Worm (Caenorhabditis elegans): Measurements from ENCODE around the gene Y105C5A.1.
"Not testable (repeated sequence)": the region's sequence is repeated elsewhere in the genome, so short reads cannot be mapped to it uniquely, and the experiment has no call there.

The Y105C5A.1 gene

ce11 chrIV:15590397-15590796 lies 26.2 kb upstream of the Y105C5A.1 start, which contains the start of gene abu-5:
Gene abu-5, plus strand, starts transcription at chrIV:15590697.
- TF ChIP-seq unc-39 (tag; optimal IDR thresholded peaks at IDR 0.05); elt-1 (tag; optimal IDR thresholded peaks at IDR 0.05; ENCODE audit: borderline replicate concordance, insufficient read depth); flh-1 (GFP tag; optimal IDR thresholded peaks at IDR 0.05): not testable (repeated sequence)

- TF ChIP-seq blmp-1 (tag; optimal IDR thresholded peaks at IDR 0.05): no peak
- TF ChIP-seq nhr-237 (tag; optimal IDR thresholded peaks at IDR 0.05): no peak
- no peak for TF ChIP-seq nhr-28 (tag; optimal IDR thresholded peaks at IDR 0.05)
- TF ChIP-seq ceh-83 (GFP tag; optimal IDR thresholded peaks at IDR 0.05): no peak
- no peak for TF ChIP-seq ceh-39 (tag; optimal IDR thresholded peaks at IDR 0.05)
- TF ChIP-seq nhr-2 (tag; optimal IDR thresholded peaks at IDR 0.05): no peak
- TF ChIP-seq ces-1 (GFP tag; optimal IDR thresholded peaks at IDR 0.05): no peak
- no peak for TF ChIP-seq elt-3 (tag; optimal IDR thresholded peaks at IDR 0.05)
- no peak for TF ChIP-seq bed-3 (GFP tag; optimal IDR thresholded peaks at IDR 0.05)
- no peak for TF ChIP-seq lin-32 (GFP tag; optimal IDR thresholded peaks at IDR 0.05)
These were observed 24.7 kb upstream of the Y105C5A.1 start for ce11 chrIV:15588879-15589278.

- TF ChIP-seq blmp-1 (tag; optimal IDR thresholded peaks at IDR 0.05) (no peak), ztf-11 (tag; optimal IDR thresholded peaks at IDR 0.05) (no peak), lin-13 (tag; optimal IDR thresholded peaks at IDR 0.05) (no peak), nhr-2 (tag; optimal IDR thresholded peaks at IDR 0.05) (no peak), sem-2 (GFP tag; optimal IDR thresholded peaks at IDR 0.05) (no peak), mls-2 (tag; optimal IDR thresholded peaks at IDR 0.05) (no peak), zip-8 (tag; optimal IDR thresholded peaks at IDR 0.05) (no peak), unc-62 (GFP tag; optimal IDR thresholded peaks at IDR 0.05) (no peak), unc-39 (tag; optimal IDR thresholded peaks at IDR 0.05) (no peak), ces-1 (GFP tag; optimal IDR thresholded peaks at IDR 0.05) (no peak), ceh-83 (GFP tag; optimal IDR thresholded peaks at IDR 0.05) (no peak), lin-32 (GFP tag; optimal IDR thresholded peaks at IDR 0.05) (no peak), sptf-1 (tag; optimal IDR thresholded peaks at IDR 0.05) (no peak)
These were observed 19.4 kb upstream of the Y105C5A.1 start, which contains the start of gene Y105C5A.508 for ce11 chrIV:15583620-15584019. Gene Y105C5A.508, plus strand, starts transcription at chrIV:15583920.

ce11 chrIV:15578786-15579185 lies 14.6 kb upstream of the Y105C5A.1 start, which contains the start of gene pqn-76:
Gene pqn-76, plus strand, starts transcription at chrIV:15579086.
- not testable (repeated sequence) for TF ChIP-seq tbx-8 (GFP tag; optimal IDR thresholded peaks at IDR 0.05); sem-2 (GFP tag; optimal IDR thresholded peaks at IDR 0.05); elt-1 (tag; optimal IDR thresholded peaks at IDR 0.05; ENCODE audit: borderline replicate concordance, insufficient read depth)

- peak; percentile 69 for TF ChIP-seq hlh-1 (tag; optimal IDR thresholded peaks at IDR 0.05)
- peak; percentile 2 for TF ChIP-seq pha-4 (tag; optimal IDR thresholded peaks at IDR 0.05)
- peak; percentile 57 for TF ChIP-seq cnd-1 (tag; optimal IDR thresholded peaks at IDR 0.05)
- peak; percentile 28 for TF ChIP-seq ces-1 (GFP tag; optimal IDR thresholded peaks at IDR 0.05)
- TF ChIP-seq elt-1 (tag; optimal IDR thresholded peaks at IDR 0.05; ENCODE audit: borderline replicate concordance, insufficient read depth): no peak
- no peak for TF ChIP-seq drap-1 (GFP tag; optimal IDR thresholded peaks at IDR 0.05)
- peak; percentile 34 for TF ChIP-seq mep-1 (tag; optimal IDR thresholded peaks at IDR 0.05)
- TF ChIP-seq lin-32 (GFP tag; optimal IDR thresholded peaks at IDR 0.05): peak; percentile 13
- TF ChIP-seq unc-62 (GFP tag; optimal IDR thresholded peaks at IDR 0.05): peak; percentile 17
- no peak for TF ChIP-seq nhr-2 (tag; optimal IDR thresholded peaks at IDR 0.05)
- no peak for TF ChIP-seq ceh-83 (GFP tag; optimal IDR thresholded peaks at IDR 0.05)
- TF ChIP-seq nhr-76 (tag; optimal IDR thresholded peaks at IDR 0.05): no peak
- no peak for TF ChIP-seq blmp-1 (tag; optimal IDR thresholded peaks at IDR 0.05)
- peak; percentile 32 for TF ChIP-seq lsy-2 (tag; optimal IDR thresholded peaks at IDR 0.05)
- TF ChIP-seq unc-120 (tag; optimal IDR thresholded peaks at IDR 0.05; ENCODE audit: poor library complexity, severe bottlenecking): no peak
These were observed 9.6 kb upstream of the Y105C5A.1 start for ce11 chrIV:15573863-15574262.

ce11 chrIV:15572106-15572505 lies 7.9 kb upstream of the Y105C5A.1 start:
- TF ChIP-seq nhr-237 (tag; optimal IDR thresholded peaks at IDR 0.05) (no peak), drap-1 (GFP tag; optimal IDR thresholded peaks at IDR 0.05) (no peak), ham-2 (GFP tag; optimal IDR thresholded peaks at IDR 0.05) (no peak), cnd-1 (tag; optimal IDR thresholded peaks at IDR 0.05) (no peak), ceh-43 (GFP tag; optimal IDR thresholded peaks at IDR 0.05) (no peak), elt-3 (tag; optimal IDR thresholded peaks at IDR 0.05) (no peak), blmp-1 (tag; optimal IDR thresholded peaks at IDR 0.05) (no peak), ztf-11 (tag; optimal IDR thresholded peaks at IDR 0.05) (no peak), nhr-12 (tag; optimal IDR thresholded peaks at IDR 0.05) (no peak), hlh-1 (tag; optimal IDR thresholded peaks at IDR 0.05) (no peak), pha-4 (tag; optimal IDR thresholded peaks at IDR 0.05) (no peak), lin-32 (GFP tag; optimal IDR thresholded peaks at IDR 0.05) (no peak), nhr-28 (tag; optimal IDR thresholded peaks at IDR 0.05) (no peak), nhr-76 (tag; optimal IDR thresholded peaks at IDR 0.05) (no peak), unc-120 (tag; optimal IDR thresholded peaks at IDR 0.05; ENCODE audit: poor library complexity, severe bottlenecking) (no peak), unc-39 (tag; optimal IDR thresholded peaks at IDR 0.05) (no peak), zip-8 (tag; optimal IDR thresholded peaks at IDR 0.05) (no peak), sem-2 (GFP tag; optimal IDR thresholded peaks at IDR 0.05) (no peak), unc-62 (GFP tag; optimal IDR thresholded peaks at IDR 0.05) (no peak)
